Worm (Caenorhabditis elegans): ENCODE results near the gene stt-3.

The stt-3 gene

DNA sequence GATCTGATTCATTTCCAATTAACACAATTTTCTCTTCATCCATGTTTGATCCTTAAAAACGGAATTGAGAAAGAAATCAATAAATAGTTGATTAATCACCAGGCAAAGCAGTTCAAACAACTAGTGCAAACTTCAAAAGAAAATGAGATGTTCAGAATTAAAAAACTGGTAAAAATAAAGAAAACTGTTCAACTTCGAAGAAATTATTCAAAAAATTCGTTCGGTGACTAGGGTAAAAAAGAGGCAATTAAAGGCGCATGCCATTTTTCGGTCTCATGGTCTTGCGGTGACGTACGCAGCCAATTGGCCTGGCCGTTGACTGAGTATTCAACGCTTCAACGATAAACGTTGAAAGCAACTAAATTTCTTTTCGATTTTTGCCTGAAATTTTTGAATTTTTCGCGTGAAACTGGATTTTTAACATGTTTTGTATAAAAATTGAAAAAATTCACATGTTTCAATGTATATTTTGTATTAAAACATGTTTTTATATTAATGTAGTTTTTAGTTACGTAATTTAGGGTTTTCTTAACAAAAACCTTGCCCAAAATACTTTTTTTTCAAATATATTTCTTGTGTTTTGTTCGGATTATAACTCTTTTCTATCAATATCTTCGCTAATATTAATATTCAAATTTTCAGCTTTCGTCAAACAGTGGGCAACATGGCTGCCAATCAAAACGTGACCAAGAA lies 42.1 kb upstream of the stt-3 start, which contains the start of the genes sna-3 and rps-3 (continued):
- TF ChIP-seq ceh-18 (tag; optimal IDR thresholded peaks at IDR 0.05) = peak; percentile 33
- TF ChIP-seq ceh-34 (tag; optimal IDR thresholded peaks at IDR 0.05) = no peak
- TF ChIP-seq eyg-1 (tag; optimal IDR thresholded peaks at IDR 0.05) = no peak
- no peak for TF ChIP-seq dmd-4 (tag; optimal IDR thresholded peaks at IDR 0.05; ENCODE audit: borderline replicate concordance)
- no peak for TF ChIP-seq ceh-24 (tag; optimal IDR thresholded peaks at IDR 0.05)
- no peak for TF ChIP-seq pqm-1 (tag; optimal IDR thresholded peaks at IDR 0.05)

DNA sequence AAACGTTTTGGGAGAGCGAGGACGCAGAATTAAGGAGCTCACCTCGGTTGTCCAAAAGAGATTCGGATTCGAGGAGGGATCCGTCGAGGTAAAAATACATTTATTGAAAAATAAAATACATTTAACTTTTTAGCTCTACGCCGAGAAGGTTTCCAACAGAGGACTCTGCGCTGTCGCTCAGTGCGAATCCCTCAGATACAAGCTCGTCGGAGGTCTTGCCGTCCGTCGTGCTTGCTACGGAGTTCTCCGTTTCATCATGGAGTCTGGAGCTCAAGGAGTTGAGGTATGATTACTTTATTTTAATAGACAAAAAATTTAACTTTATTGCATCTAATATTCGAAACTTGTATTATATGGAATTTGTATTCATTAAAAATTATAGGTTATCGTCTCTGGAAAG lies 41.4 kb upstream of the stt-3 start:
- TF ChIP-seq ahr-1 (tag; optimal IDR thresholded peaks at IDR 0.05) = no peak
- TF ChIP-seq che-1 (tag; optimal IDR thresholded peaks at IDR 0.05) = no peak
- no peak for TF ChIP-seq dmd-4 (tag; optimal IDR thresholded peaks at IDR 0.05; ENCODE audit: borderline replicate concordance)
- no peak for TF ChIP-seq ceh-31 (tag; optimal IDR thresholded peaks at IDR 0.05)
- no peak for TF ChIP-seq elt-4 (tag; optimal IDR thresholded peaks at IDR 0.05)
- no peak for TF ChIP-seq tbx-2 (tag; optimal IDR thresholded peaks at IDR 0.05)
- TF ChIP-seq ceh-48 (tag; optimal IDR thresholded peaks at IDR 0.05) = no peak
- no peak for TF ChIP-seq ttx-3 (tag; optimal IDR thresholded peaks at IDR 0.05)

DNA sequence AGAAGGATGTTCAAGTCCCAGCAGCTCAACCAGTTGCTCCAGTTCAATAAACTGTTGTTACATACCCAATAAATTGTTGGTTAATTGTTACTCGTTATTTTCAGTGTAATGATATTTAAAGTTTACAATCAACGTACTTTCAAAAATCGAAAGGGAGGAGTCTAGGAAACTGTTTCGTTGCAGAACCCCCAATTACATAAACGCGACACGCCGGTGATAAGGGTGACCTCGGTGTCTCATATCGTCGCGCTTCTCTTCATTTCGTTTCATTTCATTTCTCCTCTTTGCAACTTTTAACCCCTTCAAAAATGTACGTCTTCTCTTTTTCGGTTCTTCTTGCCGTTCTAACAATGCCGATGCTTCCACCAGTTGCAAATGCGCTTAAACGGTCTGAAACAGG lies 40.6 kb upstream of the stt-3 start, which contains the start of gene C23G10.2:
TSS of gene C23G10.2 (plus strand) at position 184 of the 400 bp plus-strand sequence.
- TF ChIP-seq ceh-6 (GFP tag; optimal IDR thresholded peaks at IDR 0.05) (no peak), tbx-7 (tag; optimal IDR thresholded peaks at IDR 0.05) (no peak), elt-2 (tag; optimal IDR thresholded peaks at IDR 0.05) (no peak), ceh-9 (tag; optimal IDR thresholded peaks at IDR 0.05) (no peak), sdc-2 (tag; optimal IDR thresholded peaks at IDR 0.05) (no peak), C08G9.2 (tag; optimal IDR thresholded peaks at IDR 0.05) (no peak), fkh-10 (GFP tag; optimal IDR thresholded peaks at IDR 0.05) (no peak)

DNA sequence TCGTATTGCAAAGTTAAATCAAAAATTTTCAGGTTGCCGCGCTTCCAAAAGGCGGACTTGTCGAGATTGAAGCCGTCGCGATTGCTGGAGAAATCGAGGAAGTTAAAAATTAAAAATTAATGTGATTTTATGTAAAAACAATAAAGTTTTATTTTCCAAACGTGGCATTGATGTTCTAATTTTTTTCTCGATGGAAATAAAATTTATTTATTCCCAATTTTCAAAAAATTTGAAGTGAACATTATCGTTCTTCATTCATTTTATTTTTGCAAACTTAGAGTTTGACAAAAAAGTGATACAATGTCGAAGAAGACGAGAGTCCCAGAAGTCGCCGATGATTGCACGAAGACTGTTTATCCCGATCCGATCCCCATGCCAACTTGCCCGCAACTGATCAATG lies 39.5 kb upstream of the stt-3 start, which contains the start of gene C23G10.1:
TSS of gene C23G10.1 (plus strand) at position 301 of the 400 bp plus-strand sequence.
- no peak for TF ChIP-seq Y22D7AL.16 (tag; optimal IDR thresholded peaks at IDR 0.05)
- no peak for TF ChIP-seq syd-9 (tag; optimal IDR thresholded peaks at IDR 0.05)
- no peak for TF ChIP-seq hlh-13 (GFP tag; optimal IDR thresholded peaks at IDR 0.05)
- TF ChIP-seq C08G9.2 (tag; optimal IDR thresholded peaks at IDR 0.05) = no peak
- no peak for TF ChIP-seq unc-55 (GFP tag; optimal IDR thresholded peaks at IDR 0.05)
- TF ChIP-seq lin-11 (tag; optimal IDR thresholded peaks at IDR 0.05) = no peak
- TF ChIP-seq eyg-1 (tag; optimal IDR thresholded peaks at IDR 0.05) = no peak
- TF ChIP-seq unc-42 (tag; optimal IDR thresholded peaks at IDR 0.05) = no peak
- no peak for TF ChIP-seq ets-4 (tag; optimal IDR thresholded peaks at IDR 0.05)
- TF ChIP-seq pha-4 (tag; optimal IDR thresholded peaks at IDR 0.05) = no peak
- TF ChIP-seq fax-1 (tag; optimal IDR thresholded peaks at IDR 0.05) = no peak
- no peak for TF ChIP-seq odd-2 (tag; optimal IDR thresholded peaks at IDR 0.05)
- no peak for TF ChIP-seq ttx-3 (tag; optimal IDR thresholded peaks at IDR 0.05)
- TF ChIP-seq fkh-10 (GFP tag; optimal IDR thresholded peaks at IDR 0.05) = no peak
- no peak for TF ChIP-seq madf-2 (tag; optimal IDR thresholded peaks at IDR 0.05)
- no peak for TF ChIP-seq lim-6 (tag; optimal IDR thresholded peaks at IDR 0.05)
- no peak for TF ChIP-seq unc-86 (tag; optimal IDR thresholded peaks at IDR 0.05)
- no peak for TF ChIP-seq pax-1 (tag; optimal IDR thresholded peaks at IDR 0.05)
- no peak for TF ChIP-seq nfya-1 (tag; optimal IDR thresholded peaks at IDR 0.05)
- TF ChIP-seq ama-1 (optimal IDR thresholded peaks at IDR 0.05) = no peak
